4 fruit fly cellular contexts compared by ENCODE assay signal in the genomic region with DNA sequence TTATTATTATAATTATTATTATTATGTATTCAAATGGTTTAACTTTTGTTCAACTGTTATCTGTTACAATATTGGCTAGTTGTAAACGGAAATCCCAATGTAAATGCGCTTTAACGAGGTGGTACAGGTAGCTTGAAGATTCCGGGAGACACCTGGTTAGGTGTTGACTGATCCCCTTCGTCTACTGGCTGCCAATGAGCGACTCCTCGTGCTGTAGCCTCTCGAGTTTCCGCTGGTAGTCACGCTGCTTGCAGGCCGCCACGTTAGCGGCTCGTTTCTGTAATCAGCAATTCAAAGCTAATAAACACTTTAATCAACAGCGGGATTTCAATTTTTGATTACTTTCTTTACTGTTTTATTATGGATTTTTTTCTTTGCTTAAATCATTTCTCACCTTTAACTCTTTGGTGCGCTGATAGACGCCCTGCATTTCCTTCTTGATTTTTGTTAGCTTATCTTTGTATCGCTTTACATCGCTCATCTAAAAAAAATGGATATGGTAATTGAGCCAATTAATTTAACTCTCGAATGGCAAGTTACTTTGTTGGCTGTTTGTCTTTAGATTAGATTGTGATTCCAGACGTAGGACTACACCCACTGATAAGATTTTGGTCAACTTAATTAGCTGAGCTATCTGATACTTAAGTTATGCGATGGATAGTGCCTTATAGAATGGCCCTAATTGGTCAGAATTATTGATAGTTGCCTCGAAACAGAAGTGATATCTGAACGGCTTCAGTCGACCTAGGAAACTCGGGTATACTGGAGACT.
TF ChIP-seq lines count a peak whose summit lies in the region.

No protein-coding gene starts in this region.

- TF ChIP-seq CTCF in whole organism, embryonic (GFP tag; optimal IDR thresholded peaks at IDR 0.05; lab: Kevin White, UChicago) = no peak

TF ChIP-seq in whole organism, adult, 20 proteins besides CTCF, POLR2A, EP300 and RAD21:
- TF ChIP-seq CG7101 (tag; optimal IDR thresholded peaks at IDR 0.05; lab: Kevin White, UChicago) (peak; percentile 73), CG7045 (GFP tag; optimal IDR thresholded peaks at IDR 0.05; lab: Kevin White, UChicago) (peak; percentile 3), CG33017 (tag; optimal IDR thresholded peaks at IDR 0.05; lab: Kevin White, UChicago) (peak; percentile 56), cic (GFP tag; optimal IDR thresholded peaks at IDR 0.05; lab: Kevin White, UChicago) (peak; percentile 92), pad (GFP tag; optimal IDR thresholded peaks at IDR 0.05; lab: Kevin White, UChicago) (no peak), CG12768 (GFP tag; optimal IDR thresholded peaks at IDR 0.05; lab: Kevin White, UChicago) (no peak), bab1 (GFP tag; optimal IDR thresholded peaks at IDR 0.05; lab: Kevin White, UChicago) (no peak), kay (GFP tag; lab: Kevin White, UChicago; ENCODE audit: borderline replicate concordance) (no peak), tj (GFP tag; optimal IDR thresholded peaks at IDR 0.05; lab: Kevin White, UChicago) (no peak), Clk (GFP tag; optimal IDR thresholded peaks at IDR 0.05; lab: Kevin White, UChicago) (no peak), Crg-1 (GFP tag; optimal IDR thresholded peaks at IDR 0.05; lab: Kevin White, UChicago) (peak; percentile 24), CG5204 (GFP tag; optimal IDR thresholded peaks at IDR 0.05; lab: Kevin White, UChicago) (no peak), ovo (GFP tag; optimal IDR thresholded peaks at IDR 0.05; lab: Kevin White, UChicago) (peak; percentile 51), Mnt (GFP tag; optimal IDR thresholded peaks at IDR 0.05; lab: Kevin White, UChicago) (peak; percentile 74), CG11617 (GFP tag; optimal IDR thresholded peaks at IDR 0.05; lab: Kevin White, UChicago) (peak; percentile 70)
TF ChIP-seq in whole organism, adult: peak in this region for 8.

TF ChIP-seq in whole organism, embryonic, 481 proteins besides CTCF, POLR2A, EP300 and RAD21 (continues in another document):
- no peak for TF ChIP-seq tna (GFP tag; IDR thresholded peaks at IDR 0.05; lab: Robert Waterston, UW; ENCODE audit: partially characterized antibody)
- TF ChIP-seq CG31441 (GFP tag; IDR thresholded peaks at IDR 0.05; lab: Robert Waterston, UW) = no peak
- TF ChIP-seq stc (GFP tag; IDR thresholded peaks at IDR 0.05; lab: Robert Waterston, UW) = 0 out of 2 replicates have a peak, but pooled peaks have one; percentile 12
- no peak for TF ChIP-seq Abd-B (GFP tag; optimal IDR thresholded peaks at IDR 0.05; lab: Kevin White, UChicago)
- TF ChIP-seq Atf-2 (GFP tag; optimal IDR thresholded peaks at IDR 0.05; lab: Kevin White, UChicago) = no peak
- TF ChIP-seq CG4730 (GFP tag; IDR thresholded peaks at IDR 0.05; lab: Robert Waterston, UW) = no peak
- no peak for TF ChIP-seq CG7357 (GFP tag; IDR thresholded peaks at IDR 0.05; lab: Robert Waterston, UW)
- no peak for TF ChIP-seq Xbp1 (GFP tag; optimal IDR thresholded peaks at IDR 0.05; lab: Kevin White, UChicago)
- no peak for TF ChIP-seq CG10565 (GFP tag; optimal IDR thresholded peaks at IDR 0.05; lab: Kevin White, UChicago)
- TF ChIP-seq Kr (GFP tag; optimal IDR thresholded peaks at IDR 0.05; lab: Kevin White, UChicago) = no peak
- no peak for TF ChIP-seq ato (GFP tag; IDR thresholded peaks at IDR 0.05; lab: Robert Waterston, UW; ENCODE audit: partially characterized antibody)
- TF ChIP-seq lab (GFP tag; optimal IDR thresholded peaks at IDR 0.05; lab: Kevin White, UChicago) = peak; percentile 28
- TF ChIP-seq CG3281 (GFP tag; optimal IDR thresholded peaks at IDR 0.05; lab: Kevin White, UChicago) = peak; percentile 15
- peak; percentile 41 for TF ChIP-seq sug (tag; optimal IDR thresholded peaks at IDR 0.05; lab: Kevin White, UChicago)
- TF ChIP-seq CG13296 (GFP tag; optimal IDR thresholded peaks at IDR 0.05; lab: Kevin White, UChicago) = peak; percentile 20
- peak; percentile 25 for TF ChIP-seq Nf-YB (GFP tag; optimal IDR thresholded peaks at IDR 0.05; lab: Kevin White, UChicago)
- no peak for TF ChIP-seq pb (GFP tag; optimal IDR thresholded peaks at IDR 0.05; lab: Kevin White, UChicago)
- TF ChIP-seq Hand (GFP tag; optimal IDR thresholded peaks at IDR 0.05; lab: Kevin White, UChicago) = no peak
- TF ChIP-seq toy (GFP tag; IDR thresholded peaks at IDR 0.05; lab: Robert Waterston, UW) = no peak
- TF ChIP-seq Vsx1 (GFP tag; optimal IDR thresholded peaks at IDR 0.05; lab: Kevin White, UChicago) = peak; percentile 84
- no peak for TF ChIP-seq CG12071 (GFP tag; optimal IDR thresholded peaks at IDR 0.05; lab: Kevin White, UChicago)
- TF ChIP-seq CHES-1-like (GFP tag; optimal IDR thresholded peaks at IDR 0.05; lab: Kevin White, UChicago) = no peak
- TF ChIP-seq wdn (GFP tag; IDR thresholded peaks at IDR 0.05; lab: Robert Waterston, UW) = no peak

TF ChIP-seq in whole organism, prepupa, 60 proteins besides CTCF, POLR2A, EP300 and RAD21:
- TF ChIP-seq fkh (GFP tag; optimal IDR thresholded peaks at IDR 0.05; lab: Kevin White, UChicago) (peak; percentile 22), CG6792 (GFP tag; optimal IDR thresholded peaks at IDR 0.05; lab: Kevin White, UChicago) (no peak)

TF ChIP-seq in whole organism, wandering third instar larva, 38 proteins besides CTCF, POLR2A, EP300 and RAD21:
- no peak for TF ChIP-seq pan (optimal IDR thresholded peaks at IDR 0.05; lab: Kevin White, UChicago)
- TF ChIP-seq Vsx2 (GFP tag; optimal IDR thresholded peaks at IDR 0.05; lab: Kevin White, UChicago; ENCODE audit: partially characterized antibody) = peak; percentile 81
- TF ChIP-seq Sp1 (GFP tag; optimal IDR thresholded peaks at IDR 0.05; lab: Kevin White, UChicago) = peak; percentile 31
- no peak for TF ChIP-seq Rel (GFP tag; optimal IDR thresholded peaks at IDR 0.05; lab: Kevin White, UChicago)
- TF ChIP-seq Rel (tag; optimal IDR thresholded peaks at IDR 0.05; lab: Kevin White, UChicago) = peak; percentile 6
- TF ChIP-seq dl (GFP tag; optimal IDR thresholded peaks at IDR 0.05; lab: Kevin White, UChicago; ENCODE audit: insufficient read depth in 1 of 2, partially characterized antibody in 2 of 2) = no peak
- no peak for TF ChIP-seq CG32264 (GFP tag; optimal IDR thresholded peaks at IDR 0.05; lab: Kevin White, UChicago)
- TF ChIP-seq dmrt93B (GFP tag; optimal IDR thresholded peaks at IDR 0.05; lab: Kevin White, UChicago) = no peak
- TF ChIP-seq HLH106 (tag; optimal IDR thresholded peaks at IDR 0.05; lab: Kevin White, UChicago) = no peak
